Worm (Caenorhabditis elegans) whole organism, young adult: ENCODE results near the gene T14B4.19.

ENCODE experiments used
- B0261.1 ChIP-seq: sonication (generic microtip); optimal IDR thresholded peaks from 2 replicates; lab custom pipeline; 2016; ENCODE audit warnings: mild to moderate bottlenecking, missing genetic modification characterization, moderate library complexity, missing compliant biosample characterization
- F33H1.4 ChIP-seq: fragments of 200-800 bp; sonication (Bioruptor generic); IDR thresholded peaks from 2 replicates; pipeline ENCODE4 v1.3.6; 2022; ENCODE audit warnings: missing genetic modification reagents, missing genetic modification characterization, missing compliant biosample characterization
- F49E8.2 ChIP-seq: sonication (generic microtip); optimal IDR thresholded peaks from 3 replicates; lab custom pipeline; 2017; ENCODE audit warnings: missing genetic modification characterization, mild to moderate bottlenecking, missing compliant biosample characterization, antibody characterized with exemption, moderate library complexity; ENCODE audit not compliant: insufficient read depth
- F57A8.1 ChIP-seq: fragments of 200-800 bp; sonication (Bioruptor generic); optimal IDR thresholded peaks from 2 replicates; lab custom pipeline; 2018; ENCODE audit warnings: mild to moderate bottlenecking, missing genetic modification characterization, moderate library complexity, missing compliant biosample characterization
- K11D2.4 ChIP-seq: fragments of 200-800 bp; sonication (Bioruptor generic); IDR thresholded peaks from 2 replicates; pipeline ENCODE4 v1.3.6; 2022; ENCODE audit warnings: missing genetic modification reagents, missing genetic modification characterization, missing compliant biosample characterization
- T26A5.8 ChIP-seq: sonication (generic microtip); optimal IDR thresholded peaks from 2 replicates; lab custom pipeline; 2016; ENCODE audit warnings: missing genetic modification characterization, missing compliant biosample characterization
- akir-1 ChIP-seq: fragments of 200-800 bp; sonication (Bioruptor generic); optimal IDR thresholded peaks from 2 replicates; lab custom pipeline; 2018; ENCODE audit warnings: mild to moderate bottlenecking, missing genetic modification characterization, moderate library complexity, missing compliant biosample characterization
- aptf-3 ChIP-seq: fragments of 200-800 bp; sonication (Bioruptor generic); IDR thresholded peaks from 2 replicates; pipeline ENCODE4 v1.3.6; 2022; ENCODE audit warnings: missing genetic modification characterization, missing compliant biosample characterization
- attf-3 ChIP-seq: fragments of 200-800 bp; sonication (Bioruptor generic); conservative IDR thresholded peaks from 2 replicates; pipeline ENCODE4 v1.3.6; 2022; ENCODE audit warnings: missing genetic modification reagents, missing genetic modification characterization, missing compliant biosample characterization
- attf-5 ChIP-seq: fragments of 200-800 bp; sonication (Bioruptor generic); optimal IDR thresholded peaks from 2 replicates; lab custom pipeline; 2018; ENCODE audit warnings: mild to moderate bottlenecking, missing genetic modification characterization, missing compliant biosample characterization
- bed-1 ChIP-seq: fragments of 200-800 bp; sonication (Bioruptor generic); IDR thresholded peaks from 2 replicates; pipeline ENCODE4 v1.3.6; 2022; ENCODE audit warnings: missing genetic modification reagents, missing genetic modification characterization, missing compliant biosample characterization
- bed-2 ChIP-seq: fragments of 200-800 bp; sonication (Bioruptor generic); IDR thresholded peaks from 2 replicates; pipeline ENCODE4 v1.3.6; 2022; ENCODE audit warnings: missing genetic modification reagents, missing genetic modification characterization, missing compliant biosample characterization
- chd-7 ChIP-seq: sonication (generic microtip); optimal IDR thresholded peaks from 2 replicates; lab custom pipeline; 2016; ENCODE audit warnings: mild to moderate bottlenecking, missing genetic modification characterization, moderate library complexity, missing compliant biosample characterization
- egrh-3 ChIP-seq: fragments of 200-800 bp; sonication (Bioruptor generic); IDR thresholded peaks from 2 replicates; pipeline ENCODE4 v1.3.6; 2022; ENCODE audit warnings: missing genetic modification reagents, missing genetic modification characterization, missing compliant biosample characterization
- ekl-4 ChIP-seq: fragments of 200-800 bp; sonication (Bioruptor generic); IDR thresholded peaks from 2 replicates; pipeline ENCODE4 v1.3.6; 2022; ENCODE audit warnings: missing genetic modification reagents, missing genetic modification characterization, missing compliant biosample characterization
- ets-4 ChIP-seq: fragments of 200-800 bp; sonication (Bioruptor generic); optimal IDR thresholded peaks from 2 replicates; lab custom pipeline; 2018; ENCODE audit warnings: mild to moderate bottlenecking, missing genetic modification characterization, missing compliant biosample characterization
- fkh-3 ChIP-seq: sonication (generic microtip); optimal IDR thresholded peaks from 2 replicates; lab custom pipeline; 2016; ENCODE audit warnings: mild to moderate bottlenecking, missing genetic modification characterization, missing compliant biosample characterization
- him-1 ChIP-seq: sonication (generic microtip); optimal IDR thresholded peaks from 2 replicates; lab custom pipeline; 2016; ENCODE audit warnings: missing genotype, missing genetic modification reagents, missing genetic modification characterization, missing compliant biosample characterization
- hlh-12 ChIP-seq: sonication (generic microtip); optimal IDR thresholded peaks from 2 replicates; lab custom pipeline; 2016; ENCODE audit warnings: missing genetic modification characterization, missing compliant biosample characterization
- hmg-1.2 ChIP-seq: fragments of 200-800 bp; sonication (Bioruptor generic); IDR thresholded peaks from 2 replicates; pipeline ENCODE4 v1.3.6; 2022; ENCODE audit warnings: missing genetic modification reagents, missing genetic modification characterization, missing compliant biosample characterization
- hrde-1 ChIP-seq: sonication (generic microtip); optimal IDR thresholded peaks from 2 replicates; lab custom pipeline; 2016; ENCODE audit warnings: missing genetic modification characterization, mild to moderate bottlenecking, missing compliant biosample characterization, moderate library complexity, missing genotype, missing genetic modification reagents, borderline replicate concordance
- lsl-1 ChIP-seq: fragments of 200-800 bp; sonication (Bioruptor generic); optimal IDR thresholded peaks from 2 replicates; lab custom pipeline; 2018; ENCODE audit warnings: mild to moderate bottlenecking, missing genetic modification characterization, moderate library complexity, missing compliant biosample characterization
- madf-8 ChIP-seq: fragments of 200-800 bp; sonication (Bioruptor generic); conservative IDR thresholded peaks from 2 replicates; pipeline ENCODE4 v1.3.6; 2022; ENCODE audit warnings: missing genetic modification reagents, missing genetic modification characterization, missing compliant biosample characterization
- mcd-1 ChIP-seq: fragments of 200-800 bp; sonication (Bioruptor generic); IDR thresholded peaks from 2 replicates; pipeline ENCODE4 v1.3.6; 2022; ENCODE audit warnings: missing genetic modification reagents, missing genetic modification characterization, missing compliant biosample characterization
- mel-28 ChIP-seq: sonication (generic microtip); optimal IDR thresholded peaks from 2 replicates; lab custom pipeline; 2016; ENCODE audit warnings: borderline replicate concordance, mild to moderate bottlenecking, missing genetic modification characterization, missing compliant biosample characterization
- nfya-1 ChIP-seq: sonication (generic microtip); optimal IDR thresholded peaks from 2 replicates; lab custom pipeline; 2017; ENCODE audit warnings: antibody characterized with exemption, missing compliant biosample characterization, missing genetic modification characterization, borderline replicate concordance; ENCODE audit not compliant: insufficient read depth
- nhr-179 ChIP-seq: sonication (generic microtip); optimal IDR thresholded peaks from 2 replicates; lab custom pipeline; 2016; ENCODE audit warnings: mild to moderate bottlenecking, missing genetic modification characterization, missing compliant biosample characterization
- nhr-27 ChIP-seq: fragments of 200-800 bp; sonication (Bioruptor generic); optimal IDR thresholded peaks from 2 replicates; lab custom pipeline; 2018; ENCODE audit warnings: mild to moderate bottlenecking, missing genetic modification characterization, moderate library complexity, missing compliant biosample characterization
- nhr-80 ChIP-seq: sonication (generic microtip); optimal IDR thresholded peaks from 2 replicates; lab custom pipeline; 2016; ENCODE audit warnings: missing genetic modification characterization, missing compliant biosample characterization
- sea-2 ChIP-seq: fragments of 200-800 bp; sonication (Bioruptor generic); IDR thresholded peaks from 2 replicates; pipeline ENCODE4 v1.3.6; 2022; ENCODE audit warnings: missing genetic modification characterization, missing compliant biosample characterization
- snpc-1.3 ChIP-seq: sonication (generic microtip); optimal IDR thresholded peaks from 2 replicates; lab custom pipeline; 2017; ENCODE audit warnings: missing genetic modification characterization, mild to moderate bottlenecking, missing compliant biosample characterization, antibody characterized with exemption, moderate library complexity, missing genotype, missing genetic modification reagents; ENCODE audit not compliant: insufficient read depth
- snpc-3.4 ChIP-seq: sonication (generic microtip); optimal IDR thresholded peaks from 2 replicates; lab custom pipeline; 2017; ENCODE audit warnings: missing genetic modification characterization, mild to moderate bottlenecking, missing compliant biosample characterization, antibody characterized with exemption, moderate library complexity, missing genotype, missing genetic modification reagents
- snpc-4 ChIP-seq, 5 experiments: fragments of 150-350 bp in 1 of 5; sonication (generic microtip) in 4 of 5; optimal IDR thresholded peaks; 2 replicates each; lab custom pipeline; 2014 to 2018; ENCODE audit warnings: missing genetic modification characterization in 5 of 5, missing biosample characterization in 3 of 5, antibody characterized with exemption in 2 of 5, mild to moderate bottlenecking in 2 of 5, missing compliant biosample characterization in 2 of 5, missing genotype in 2 of 5, moderate library complexity in 2 of 5, missing genetic modification reagents in 1 of 5
- zfh-2 ChIP-seq: fragments of 200-800 bp; sonication (Bioruptor generic); conservative IDR thresholded peaks from 2 replicates; pipeline ENCODE4 v1.3.6; 2022; ENCODE audit warnings: missing genetic modification reagents, missing genetic modification characterization, missing compliant biosample characterization
- zim-3 ChIP-seq: sonication (generic microtip); optimal IDR thresholded peaks from 2 replicates; lab custom pipeline; 2017; ENCODE audit warnings: mild to moderate bottlenecking, missing genetic modification characterization, moderate library complexity, missing compliant biosample characterization
- ztf-25 ChIP-seq: fragments of 200-800 bp; sonication (Bioruptor generic); IDR thresholded peaks from 2 replicates; pipeline ENCODE4 v1.3.6; 2022; ENCODE audit warnings: missing genetic modification reagents, missing genetic modification characterization, missing compliant biosample characterization
- ztf-26 ChIP-seq: sonication (generic microtip); optimal IDR thresholded peaks from 2 replicates; lab custom pipeline; 2017; ENCODE audit warnings: missing genetic modification characterization, missing compliant biosample characterization
- ztf-6 ChIP-seq: fragments of 200-800 bp; sonication (Bioruptor generic); IDR thresholded peaks from 2 replicates; pipeline ENCODE4 v1.3.6; 2022; ENCODE audit warnings: missing genetic modification reagents, missing genetic modification characterization, missing compliant biosample characterization

The T14B4.19 gene

DNA sequence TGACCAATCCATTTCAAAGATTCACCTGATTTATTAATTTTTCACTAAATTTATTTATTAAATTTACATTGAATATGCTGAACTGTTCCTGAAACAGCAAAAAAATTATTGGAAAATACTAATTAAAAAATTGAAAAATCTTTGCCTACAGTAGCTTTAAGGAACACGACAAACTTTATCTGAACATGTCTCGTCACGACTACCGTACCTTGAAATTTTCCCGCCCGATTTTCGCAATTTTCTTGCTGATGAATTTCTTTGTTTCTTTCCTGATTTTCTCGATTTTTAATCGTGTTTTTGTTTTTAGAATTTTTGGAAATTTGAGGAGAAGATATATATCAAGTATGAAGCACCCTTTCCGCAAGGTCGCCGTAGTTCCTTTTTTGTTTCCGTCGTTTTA is 29.8 kb downstream of the T14B4.19 start (continued):
- no peak for TF ChIP-seq akir-1 (GFP tag; lab: Kevin White, UChicago)
- TF ChIP-seq aptf-3 (GFP tag; lab: Robert Waterston, UW), result no peak
- TF ChIP-seq hmg-1.2 (GFP tag; lab: Robert Waterston, UW), result no peak
- TF ChIP-seq chd-7 (tag; lab: Kevin White, UChicago), result no peak
- no peak for TF ChIP-seq ztf-6 (GFP tag; lab: Robert Waterston, UW)
- TF ChIP-seq F49E8.2, result peak; percentile 55
- TF ChIP-seq ztf-25 (GFP tag; lab: Robert Waterston, UW), result no peak
- no peak for TF ChIP-seq nhr-179
- no peak for TF ChIP-seq attf-3
- no peak for TF ChIP-seq bed-1 (GFP tag; lab: Robert Waterston, UW)
- TF ChIP-seq sea-2 (GFP tag; lab: Robert Waterston, UW), result no peak
- TF ChIP-seq F33H1.4 (GFP tag; lab: Robert Waterston, UW), result peak; percentile 89
- no peak for TF ChIP-seq mel-28 (tag; lab: Kevin White, UChicago)
- TF ChIP-seq ekl-4 (GFP tag; lab: Robert Waterston, UW), result no peak
- no peak for TF ChIP-seq F57A8.1 (GFP tag; lab: Kevin White, UChicago)

DNA sequence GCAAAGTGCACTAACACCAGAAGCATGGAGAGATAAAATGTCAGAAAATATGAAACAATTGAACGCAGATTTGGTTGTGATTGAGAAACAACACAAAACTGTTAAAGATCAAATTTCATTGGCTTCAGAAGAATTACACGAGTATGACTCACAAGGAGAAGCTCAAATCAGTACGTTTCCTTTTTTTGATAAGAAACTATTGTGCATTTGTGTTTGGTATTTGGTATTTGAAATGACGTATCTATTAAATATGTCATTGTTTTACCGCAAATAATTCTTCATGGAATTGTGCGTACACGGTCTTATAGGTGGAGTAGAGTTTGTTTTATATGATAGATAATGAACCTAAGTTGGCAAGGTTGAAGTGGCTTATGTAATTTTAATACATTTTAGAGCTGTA is 31.3 kb downstream of the T14B4.19 start:
- TF ChIP-seq F33H1.4 (GFP tag; lab: Robert Waterston, UW), result no peak
- peak; percentile 43 for TF ChIP-seq nhr-80 (tag; lab: Kevin White, UChicago)

DNA sequence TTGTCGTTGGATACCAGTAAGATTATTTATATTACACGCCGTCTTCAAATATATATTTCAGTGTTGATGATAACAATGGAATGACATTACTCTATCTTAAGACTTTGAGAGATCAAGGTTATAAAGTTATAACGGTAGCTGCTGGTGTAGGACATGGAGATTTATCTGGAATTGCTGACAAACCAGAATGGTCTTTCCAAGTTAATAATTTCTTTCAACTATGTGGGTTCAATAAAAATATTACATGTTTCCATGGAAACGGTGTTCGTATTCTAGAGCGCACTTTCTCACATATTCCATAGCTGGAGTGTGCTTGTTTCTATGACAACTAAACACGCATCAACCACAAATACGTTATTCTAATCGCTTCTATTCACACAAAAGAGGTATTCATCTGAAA is 33.0 kb downstream of the T14B4.19 start, which contains the start of gene ift-74:
ift-74 (plus strand) TSS at position 301 of the 400 bp plus-strand sequence.
- TF ChIP-seq nfya-1, result no peak
- no peak for TF ChIP-seq hrde-1
- TF ChIP-seq B0261.1 (tag; lab: Kevin White, UChicago), result no peak
- TF ChIP-seq mcd-1 (GFP tag; lab: Robert Waterston, UW), result no peak
- no peak for TF ChIP-seq egrh-3
- no peak for TF ChIP-seq snpc-4 (GFP tag; optimal IDR thresholded peaks at IDR 0.05; lab: Kevin White, UChicago)
- no peak for TF ChIP-seq snpc-4 (tag; optimal IDR thresholded peaks at IDR 0.05; lab: Kevin White, UChicago)
- TF ChIP-seq ets-4 (GFP tag; lab: Kevin White, UChicago), result no peak
- TF ChIP-seq snpc-3.4, result no peak
- TF ChIP-seq, all 124 proteins: peak for 0

DNA sequence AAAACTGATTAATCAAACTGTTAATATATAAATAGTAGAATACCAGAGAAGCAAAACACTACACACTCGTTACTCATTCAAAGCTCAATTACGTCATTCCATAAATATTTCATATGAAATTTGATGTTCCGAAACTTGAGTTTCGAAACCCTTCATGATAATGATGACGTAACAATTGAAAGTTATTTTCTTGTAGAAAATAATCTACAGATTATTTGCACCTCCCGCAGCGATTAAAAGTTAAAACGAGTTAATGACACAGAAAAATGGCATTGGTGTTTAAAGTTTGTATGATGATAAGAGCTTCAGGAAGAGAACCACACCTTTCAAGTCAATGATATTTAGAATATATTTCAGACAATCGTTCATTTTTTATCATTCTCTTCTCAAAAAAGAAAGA is 38.8 kb downstream of the T14B4.19 start, which contains the start of gene H43E16.1:
H43E16.1 (plus strand) TSS at position 375 of the 400 bp plus-strand sequence.
- TF ChIP-seq nhr-80 (tag; lab: Kevin White, UChicago) (peak; percentile 64), nhr-27 (tag; lab: Kevin White, UChicago) (no peak)
- TF ChIP-seq, all 124 proteins: peak for 1

DNA sequence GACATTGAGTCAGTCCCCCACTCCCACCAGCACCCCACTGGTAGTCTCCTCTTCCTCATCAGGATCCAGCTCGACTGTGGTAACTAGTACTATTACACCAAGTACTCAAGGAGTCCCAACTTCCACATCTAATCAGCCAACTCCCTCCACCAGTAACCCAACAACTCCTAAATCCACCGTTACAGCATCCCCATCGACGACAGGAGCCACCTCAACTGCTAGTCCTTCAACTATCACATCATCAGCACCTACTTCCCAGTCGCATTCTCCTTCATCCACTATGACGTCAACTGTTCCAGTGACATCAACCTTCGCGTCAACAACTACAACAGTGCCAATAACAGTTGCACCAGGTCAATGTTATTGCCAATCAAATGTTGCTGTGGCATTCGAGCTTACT is 44.2 kb downstream of the T14B4.19 start:
- TF ChIP-seq attf-5 (GFP tag; lab: Kevin White, UChicago) (no peak), bed-2 (no peak), hmg-1.2 (GFP tag; lab: Robert Waterston, UW) (no peak), lsl-1 (no peak), hlh-12 (no peak), zim-3 (tag; lab: Kevin White, UChicago) (no peak), zfh-2 (GFP tag; lab: Robert Waterston, UW) (no peak), fkh-3 (tag; lab: Kevin White, UChicago) (no peak), madf-8 (GFP tag; lab: Robert Waterston, UW) (no peak), T26A5.8 (tag; lab: Kevin White, UChicago) (no peak), K11D2.4 (GFP tag; lab: Robert Waterston, UW) (no peak), him-1 (tag; lab: Kevin White, UChicago) (no peak), ztf-26 (tag; lab: Kevin White, UChicago) (no peak), snpc-1.3 (tag; lab: Kevin White, UChicago) (no peak)
